Fruit fly (Drosophila melanogaster) whole organism, embryonic: ENCODE measurements around the gene CG13077.
A peak's percentile ranks its signal among the peaks of the same experiment; 100 is the strongest.

Experiments
- ATbp ChIP-seq: fragments of 200-800 bp; sonication (Bioruptor generic); optimal IDR thresholded peaks from 2 replicates; lab custom pipeline; 2017; ENCODE audit warnings: missing biosample characterization, mild to moderate bottlenecking, missing genetic modification characterization, missing genetic modification reagents
- Ada2b ChIP-seq: fragments of 200-800 bp; sonication (Bioruptor generic); IDR thresholded peaks from 2 replicates; pipeline ENCODE4 v1.3.6; 2022; ENCODE audit warnings: missing biosample characterization, missing genetic modification characterization
- Bdp1 ChIP-seq: fragments of 200-800 bp; sonication (Bioruptor generic); optimal IDR thresholded peaks from 3 replicates; lab custom pipeline; 2016; ENCODE audit warnings: missing biosample characterization, missing genetic modification characterization
- CG10543 ChIP-seq: fragments of 200-800 bp; sonication (Bioruptor generic); optimal IDR thresholded peaks from 3 replicates; lab custom pipeline; 2017; ENCODE audit warnings: missing biosample characterization, mild to moderate bottlenecking, missing genetic modification characterization, moderate library complexity
- CG11085 ChIP-seq: fragments of 200-800 bp; sonication (Bioruptor generic); IDR thresholded peaks from 2 replicates; pipeline ENCODE4 v1.3.6; 2022; ENCODE audit warnings: missing biosample characterization, missing genetic modification characterization
- CG11695 ChIP-seq: fragments of 200-800 bp; sonication (Bioruptor generic); IDR thresholded peaks from 3 replicates; pipeline ENCODE4 v1.3.6; 2022; ENCODE audit warnings: missing biosample characterization, missing genetic modification characterization
- CG12769 ChIP-seq: fragments of 200-800 bp; sonication (Bioruptor generic); optimal IDR thresholded peaks from 2 replicates; lab custom pipeline; 2019; ENCODE audit warnings: missing biosample characterization, mild to moderate bottlenecking, missing genetic modification characterization, moderate library complexity
- CG13287 ChIP-seq: fragments of 200-800 bp; sonication (Bioruptor generic); IDR thresholded peaks from 2 replicates; pipeline ENCODE4 v1.3.6; 2022; ENCODE audit warnings: missing biosample characterization, missing genetic modification characterization; ENCODE audit not compliant: partially characterized antibody
- CG1529 ChIP-seq: fragments of 200-800 bp; sonication (Bioruptor generic); optimal IDR thresholded peaks from 3 replicates; lab custom pipeline; 2018; ENCODE audit warnings: missing biosample characterization, missing genetic modification characterization
- CG15696 ChIP-seq: fragments of 200-800 bp; sonication (Bioruptor generic); optimal IDR thresholded peaks from 2 replicates; lab custom pipeline; 2019; ENCODE audit warnings: missing biosample characterization, mild to moderate bottlenecking, missing genetic modification characterization, moderate library complexity
- CG1647 ChIP-seq: fragments of 200-800 bp; sonication (Bioruptor generic); optimal IDR thresholded peaks from 3 replicates; lab custom pipeline; 2016; ENCODE audit warnings: missing biosample characterization, missing genetic modification characterization
- CG17328 ChIP-seq: fragments of 200-800 bp; sonication (Bioruptor generic); IDR thresholded peaks from 2 replicates; pipeline ENCODE4 v1.3.6; 2022; ENCODE audit warnings: missing biosample characterization, missing genetic modification characterization
- CG17361 ChIP-seq: fragments of 200-800 bp; sonication (Bioruptor generic); IDR thresholded peaks from 3 replicates; pipeline ENCODE4 v1.3.6; 2022; ENCODE audit warnings: missing biosample characterization, missing genetic modification characterization
- CG18011 ChIP-seq: fragments of 200-800 bp; sonication (Bioruptor generic); optimal IDR thresholded peaks from 2 replicates; lab custom pipeline; 2017; ENCODE audit warnings: missing biosample characterization, missing genetic modification characterization, mild to moderate bottlenecking, moderate library complexity, missing genotype
- CG2712 ChIP-seq: fragments of 200-800 bp; optimal IDR thresholded peaks from 3 replicates; lab custom pipeline; 2019; ENCODE audit warnings: missing biosample characterization, mild to moderate bottlenecking, missing genetic modification characterization, moderate library complexity
- CG30431 ChIP-seq: fragments of 200-800 bp; sonication (Bioruptor generic); optimal IDR thresholded peaks from 2 replicates; lab custom pipeline; 2017; ENCODE audit warnings: missing biosample characterization, missing genetic modification characterization
- CG34422 ChIP-seq: fragments of 200-800 bp; sonication (Bioruptor generic); IDR thresholded peaks from 3 replicates; pipeline ENCODE4 v1.3.6; 2022; ENCODE audit warnings: missing biosample characterization, missing genetic modification characterization
- CG4282 ChIP-seq: fragments of 200-800 bp; sonication (Bioruptor generic); optimal IDR thresholded peaks from 2 replicates; lab custom pipeline; 2016; ENCODE audit warnings: missing biosample characterization, missing genetic modification characterization
- CG6765 ChIP-seq: fragments of 200-800 bp; sonication (Bioruptor generic); optimal IDR thresholded peaks from 3 replicates; lab custom pipeline; 2017; ENCODE audit warnings: missing biosample characterization, mild to moderate bottlenecking, missing genetic modification characterization
- CG7963 ChIP-seq: fragments of 200-800 bp; sonication (Bioruptor generic); IDR thresholded peaks from 3 replicates; pipeline ENCODE4 v1.3.6; 2022; ENCODE audit warnings: missing biosample characterization, missing genetic modification characterization; ENCODE audit not compliant: partially characterized antibody
- CG8359 ChIP-seq: fragments of 200-800 bp; sonication (Bioruptor generic); optimal IDR thresholded peaks from 2 replicates; lab custom pipeline; 2017; ENCODE audit warnings: missing biosample characterization, mild to moderate bottlenecking, missing genetic modification characterization, borderline replicate concordance
- CG8924 ChIP-seq: fragments of 200-800 bp; optimal IDR thresholded peaks from 3 replicates; lab custom pipeline; 2019; ENCODE audit warnings: missing biosample characterization, mild to moderate bottlenecking, missing genetic modification characterization, moderate library complexity
- CG9437 ChIP-seq: fragments of 200-800 bp; sonication (Bioruptor generic); optimal IDR thresholded peaks from 2 replicates; lab custom pipeline; 2018; ENCODE audit warnings: missing biosample characterization, mild to moderate bottlenecking, missing genetic modification characterization
- CTCF ChIP-seq: fragments of 200-800 bp; sonication (Bioruptor generic); optimal IDR thresholded peaks from 2 replicates; lab custom pipeline; 2017; ENCODE audit warnings: missing biosample characterization, mild to moderate bottlenecking, missing genetic modification characterization, moderate library complexity
- D19A ChIP-seq: fragments of 200-800 bp; optimal IDR thresholded peaks from 3 replicates; lab custom pipeline; 2019; ENCODE audit warnings: missing biosample characterization, mild to moderate bottlenecking, missing genetic modification characterization, moderate library complexity
- Dek ChIP-seq: fragments of 200-800 bp; sonication (Bioruptor generic); optimal IDR thresholded peaks from 3 replicates; lab custom pipeline; 2019; ENCODE audit warnings: missing biosample characterization, mild to moderate bottlenecking, missing genetic modification characterization, moderate library complexity
- Doc3 ChIP-seq: fragments of 200-800 bp; sonication (Bioruptor generic); IDR thresholded peaks from 3 replicates; pipeline ENCODE4 v1.3.6; 2022; ENCODE audit warnings: missing biosample characterization, missing genetic modification characterization; ENCODE audit not compliant: partially characterized antibody
- Ets65A ChIP-seq: fragments of 200-800 bp; sonication (Bioruptor generic); peaks from one replicate; lab custom pipeline; 2016; ENCODE audit warnings: missing biosample characterization, missing genetic modification characterization
- HHEX ChIP-seq: fragments of 200-800 bp; sonication (Bioruptor generic); optimal IDR thresholded peaks from 3 replicates; lab custom pipeline; 2017; ENCODE audit warnings: missing biosample characterization, mild to moderate bottlenecking, missing genetic modification characterization, missing genetic modification reagents
- HLH4C ChIP-seq: fragments of 200-800 bp; sonication (Bioruptor generic); IDR thresholded peaks from 3 replicates; pipeline ENCODE4 v1.3.6; 2022; ENCODE audit warnings: missing biosample characterization, missing genetic modification characterization; ENCODE audit not compliant: partially characterized antibody
- HLH54F ChIP-seq: fragments of 200-800 bp; sonication (Bioruptor generic); optimal IDR thresholded peaks from 3 replicates; lab custom pipeline; 2016; ENCODE audit warnings: missing biosample characterization, missing genetic modification characterization
- Hr39 ChIP-seq: fragments of >200 bp; optimal IDR thresholded peaks from 2 replicates; lab custom pipeline; 2017
- Meics ChIP-seq: fragments of 200-800 bp; sonication (Bioruptor generic); optimal IDR thresholded peaks from 2 replicates; lab custom pipeline; 2017; ENCODE audit warnings: missing biosample characterization, mild to moderate bottlenecking, missing genetic modification characterization
- Nf-YB ChIP-seq: fragments of 200-800 bp; sonication (Bioruptor generic); optimal IDR thresholded peaks from 3 replicates; lab custom pipeline; 2019; ENCODE audit warnings: missing biosample characterization, mild to moderate bottlenecking, missing genetic modification characterization, moderate library complexity
- Oli ChIP-seq: fragments of 200-800 bp; sonication (Bioruptor generic); optimal IDR thresholded peaks from 2 replicates; lab custom pipeline; 2018; ENCODE audit warnings: missing biosample characterization, mild to moderate bottlenecking, missing genetic modification characterization, moderate library complexity
- ap ChIP-seq: fragments of 200-800 bp; sonication (Bioruptor generic); IDR thresholded peaks from 2 replicates; pipeline ENCODE4 v1.3.6; 2022; ENCODE audit warnings: missing biosample characterization, missing genetic modification characterization
- bab2 ChIP-seq: fragments of 200-800 bp; sonication (Bioruptor generic); optimal IDR thresholded peaks from 2 replicates; lab custom pipeline; 2016; ENCODE audit warnings: missing biosample characterization, missing genetic modification characterization
- bigmax ChIP-seq: fragments of 200-800 bp; sonication (Bioruptor generic); optimal IDR thresholded peaks from 2 replicates; lab custom pipeline; 2018; ENCODE audit warnings: missing biosample characterization, mild to moderate bottlenecking, missing genetic modification characterization
- cas ChIP-seq: fragments of 200-800 bp; sonication (Bioruptor generic); IDR thresholded peaks from 2 replicates; pipeline ENCODE4 v1.3.6; 2022; ENCODE audit warnings: missing biosample characterization, missing genetic modification characterization
- crol ChIP-seq: fragments of 200-800 bp; sonication (Bioruptor generic); IDR thresholded peaks from 2 replicates; pipeline ENCODE4 v1.3.6; 2022; ENCODE audit warnings: missing biosample characterization, missing genetic modification characterization
- danr ChIP-seq: fragments of 200-800 bp; sonication (Bioruptor generic); IDR thresholded peaks from 2 replicates; pipeline ENCODE4 v1.3.6; 2022; ENCODE audit warnings: missing biosample characterization, missing genetic modification characterization
- exex ChIP-seq: fragments of 200-800 bp; sonication (Bioruptor generic); optimal IDR thresholded peaks from 4 replicates; lab custom pipeline; 2018; ENCODE audit warnings: missing biosample characterization, mild to moderate bottlenecking, missing genetic modification characterization, moderate library complexity
- fd102C ChIP-seq: fragments of 200-800 bp; sonication (Bioruptor generic); optimal IDR thresholded peaks from 2 replicates; lab custom pipeline; 2018; ENCODE audit warnings: missing biosample characterization, mild to moderate bottlenecking, missing genetic modification characterization, moderate library complexity
- insv ChIP-seq, 2 experiments: fragments of 200-800 bp; sonication (Bioruptor generic); optimal IDR thresholded peaks; 3 replicates each; lab custom pipeline; 2016 to 2018; ENCODE audit warnings: missing biosample characterization in 2 of 2, missing genetic modification characterization in 2 of 2
- kay ChIP-seq: fragments of 200-800 bp; sonication (Bioruptor generic); optimal IDR thresholded peaks from 2 replicates; lab custom pipeline; 2016; ENCODE audit warnings: missing biosample characterization, missing genetic modification characterization
- mam ChIP-seq: fragments of 200-800 bp; sonication (Bioruptor generic); optimal IDR thresholded peaks from 3 replicates; lab custom pipeline; 2016; ENCODE audit warnings: missing biosample characterization, missing genetic modification characterization
- nerfin-1 ChIP-seq: fragments of 200-800 bp; sonication (Bioruptor generic); optimal IDR thresholded peaks from 3 replicates; lab custom pipeline; 2019; ENCODE audit warnings: missing biosample characterization, mild to moderate bottlenecking, missing genetic modification characterization, moderate library complexity
- run ChIP-seq: fragments of 200-800 bp; sonication (Bioruptor generic); optimal IDR thresholded peaks from 3 replicates; lab custom pipeline; 2018; ENCODE audit warnings: missing biosample characterization, mild to moderate bottlenecking, missing genetic modification characterization
- slou ChIP-seq: fragments of 200-800 bp; sonication (Bioruptor generic); optimal IDR thresholded peaks from 3 replicates; lab custom pipeline; 2016; ENCODE audit warnings: missing biosample characterization, missing genetic modification characterization

CG13077 gene

DNA sequence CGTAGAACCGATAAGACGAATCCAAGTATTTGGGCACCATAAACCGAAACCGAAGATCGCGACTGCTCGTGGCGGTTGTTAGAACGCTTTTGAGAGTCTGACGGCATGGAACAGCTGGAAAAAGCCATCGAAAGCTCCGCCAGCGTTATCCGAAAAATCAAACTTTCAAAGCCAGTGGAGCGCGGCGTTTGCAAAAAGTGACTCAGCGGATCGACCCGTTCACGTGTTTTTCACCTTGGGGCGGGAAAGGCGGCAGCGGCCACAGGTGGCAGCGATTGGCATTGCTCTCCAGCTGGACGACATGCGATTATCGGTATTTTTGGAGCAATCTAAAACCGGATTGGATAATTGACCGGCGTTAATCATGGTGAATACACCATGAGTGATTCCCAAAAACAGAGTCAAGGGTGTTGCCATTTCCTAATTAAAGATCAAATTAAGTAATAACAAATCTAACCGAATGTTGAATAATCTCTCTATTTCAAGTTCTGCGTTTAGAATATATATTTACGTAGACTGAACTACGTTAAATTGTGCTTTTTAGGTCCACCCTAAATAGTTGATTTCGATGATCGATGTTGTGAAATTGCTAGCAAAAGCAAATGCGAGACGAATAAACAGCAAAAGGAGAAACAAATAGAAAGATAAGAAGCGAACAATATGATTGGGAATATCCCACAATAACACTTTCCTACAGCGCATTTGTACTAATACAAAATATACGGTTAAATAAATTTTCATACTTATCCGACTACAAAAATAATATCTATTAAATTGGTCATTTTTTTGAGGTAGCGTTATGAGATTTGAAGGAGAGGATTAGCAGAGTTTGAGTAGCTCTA, 18.6 kb upstream of the CG13077 start, which contains the start of gene CG10337 (continued):
- TF ChIP-seq danr (GFP tag; lab: Robert Waterston, UW) (no peak), Dek (tag; lab: Kevin White, UChicago) (peak; percentile 46), CG18011 (GFP tag; lab: Kevin White, UChicago) (peak; percentile 23), HLH4C (GFP tag; lab: Robert Waterston, UW) (no peak), Meics (GFP tag; lab: Kevin White, UChicago) (peak; percentile 77), CG34422 (GFP tag; lab: Robert Waterston, UW) (no peak), crol (GFP tag; lab: Robert Waterston, UW) (no peak), ATbp (peak; percentile 29), CG30431 (no peak), Nf-YB (GFP tag; lab: Kevin White, UChicago) (peak; percentile 42), CG2712 (peak; percentile 28), Oli (tag; lab: Kevin White, UChicago) (no peak), run (no peak), slou (no peak), nerfin-1 (peak; percentile 34), HHEX (peak; percentile 40), CG12769 (peak; percentile 60), CG6765 (GFP tag; lab: Kevin White, UChicago) (peak; percentile 65), bab2 (GFP tag; lab: Kevin White, UChicago) (peak; percentile 30), CG8359 (GFP tag; lab: Kevin White, UChicago) (no peak), CTCF (GFP tag; lab: Kevin White, UChicago) (no peak), bigmax (GFP tag; lab: Kevin White, UChicago) (no peak), CG17328 (GFP tag; lab: Robert Waterston, UW) (peak; percentile 50), CG15696 (tag; lab: Kevin White, UChicago) (peak; percentile 19), HLH54F (GFP tag; lab: Kevin White, UChicago) (peak; percentile 37), CG8924 (peak; percentile 58), CG11085 (0 out of 2 replicates have a peak, but pooled peaks have one; percentile 26), insv (GFP tag; optimal IDR thresholded peaks at IDR 0.05; lab: Kevin White, UChicago) (peak in 1 of 2 experiments; percentile 11), CG7963 (no peak), Ada2b (GFP tag; lab: Robert Waterston, UW) (peak; percentile 55), CG1647 (peak; percentile 22), CG13287 (GFP tag; lab: Robert Waterston, UW) (no peak), Ets65A (GFP tag; lab: Kevin White, UChicago) (peak; percentile 25), Doc3 (GFP tag; lab: Robert Waterston, UW) (no peak), Bdp1 (peak; percentile 21), CG9437 (GFP tag; lab: Kevin White, UChicago) (peak; percentile 89), ap (GFP tag; lab: Robert Waterston, UW) (no peak), CG1529 (GFP tag; lab: Kevin White, UChicago) (no peak), mam (GFP tag; lab: Kevin White, UChicago) (peak; percentile 25), D19A (peak; percentile 40), cas (GFP tag; lab: Robert Waterston, UW) (no peak), CG11695 (GFP tag; lab: Robert Waterston, UW) (peak; percentile 54; the same call in 1 of the 3 replicates), fd102C (no peak), kay (GFP tag; lab: Kevin White, UChicago) (peak; percentile 53), CG17361 (GFP tag; lab: Robert Waterston, UW) (peak; percentile 30; the same call in 1 of the 3 replicates), Hr39 (lab: Kevin White, UChicago) (no peak), CG10543 (GFP tag; lab: Kevin White, UChicago) (peak; percentile 86), CG4282 (GFP tag; lab: Kevin White, UChicago) (no peak), exex (peak; percentile 69)
